Fruit fly (Drosophila melanogaster) whole organism, embryonic: ENCODE data around the gene Root.

Source experiments
- Ada2b ChIP-seq: fragments of 200-800 bp; sonication (Bioruptor generic); IDR thresholded peaks from 2 replicates; pipeline ENCODE4 v1.3.6; 2022; ENCODE audit warnings: missing biosample characterization, missing genetic modification characterization
- Atf3 ChIP-seq: fragments of 200-800 bp; sonication (Bioruptor generic); optimal IDR thresholded peaks from 3 replicates; lab custom pipeline; 2016; ENCODE audit warnings: missing biosample characterization, missing genetic modification characterization
- C15 ChIP-seq: fragments of 200-800 bp; sonication (Bioruptor generic); IDR thresholded peaks from 3 replicates; pipeline ENCODE4 v1.3.6; 2022; ENCODE audit warnings: missing biosample characterization, missing genetic modification characterization
- CG10267 ChIP-seq: fragments of 200-800 bp; sonication (Bioruptor generic); optimal IDR thresholded peaks from 2 replicates; lab custom pipeline; 2018; ENCODE audit warnings: missing biosample characterization, mild to moderate bottlenecking, missing genetic modification characterization, moderate library complexity
- CG10274 ChIP-seq: fragments of 200-800 bp; sonication (Bioruptor generic); optimal IDR thresholded peaks from 3 replicates; lab custom pipeline; 2017; ENCODE audit warnings: missing biosample characterization, mild to moderate bottlenecking, missing genetic modification characterization
- CG1233 ChIP-seq: fragments of 200-800 bp; sonication (Bioruptor generic); optimal IDR thresholded peaks from 4 replicates; lab custom pipeline; 2018; ENCODE audit warnings: missing biosample characterization, mild to moderate bottlenecking, missing genetic modification characterization
- CG12659 ChIP-seq: fragments of 200-800 bp; sonication (Bioruptor generic); optimal IDR thresholded peaks from 3 replicates; lab custom pipeline; 2017; ENCODE audit warnings: mild to moderate bottlenecking, missing biosample characterization, missing genetic modification reagents, missing genetic modification characterization
- CG13287 ChIP-seq: fragments of 200-800 bp; sonication (Bioruptor generic); IDR thresholded peaks from 2 replicates; pipeline ENCODE4 v1.3.6; 2022; ENCODE audit warnings: missing biosample characterization, missing genetic modification characterization; ENCODE audit not compliant: partially characterized antibody
- CG13894 ChIP-seq: fragments of 200-800 bp; sonication (Bioruptor generic); optimal IDR thresholded peaks from 3 replicates; lab custom pipeline; 2018; ENCODE audit warnings: missing biosample characterization, mild to moderate bottlenecking, missing genetic modification characterization, moderate library complexity
- CG14710 ChIP-seq: fragments of 200-800 bp; sonication (Bioruptor generic); optimal IDR thresholded peaks from 3 replicates; lab custom pipeline; 2019; ENCODE audit warnings: missing biosample characterization, mild to moderate bottlenecking, missing genetic modification characterization, moderate library complexity
- CG16815 ChIP-seq: fragments of 200-800 bp; sonication (Bioruptor generic); optimal IDR thresholded peaks from 3 replicates; lab custom pipeline; 2017; ENCODE audit warnings: missing biosample characterization, mild to moderate bottlenecking, missing genetic modification characterization
- CG18599 ChIP-seq: fragments of 200-800 bp; sonication (Bioruptor generic); optimal IDR thresholded peaks from 3 replicates; lab custom pipeline; 2017; ENCODE audit warnings: missing biosample characterization, missing genetic modification characterization, mild to moderate bottlenecking, moderate library complexity, missing genetic modification reagents
- CG2202 ChIP-seq: fragments of 200-800 bp; sonication (Bioruptor generic); optimal IDR thresholded peaks from 2 replicates; lab custom pipeline; 2018; ENCODE audit warnings: missing biosample characterization, mild to moderate bottlenecking, missing genetic modification characterization
- CG32532 ChIP-seq: fragments of 200-800 bp; sonication (Bioruptor generic); IDR thresholded peaks from 2 replicates; pipeline ENCODE4 v1.3.6; 2022; ENCODE audit warnings: missing biosample characterization, missing genetic modification characterization
- CG3726 ChIP-seq: fragments of 200-800 bp; sonication (Bioruptor generic); IDR thresholded peaks from 3 replicates; pipeline ENCODE4, ENCODE4 v1.3.6; 2022; ENCODE audit warnings: missing biosample characterization, missing genetic modification characterization
- CG4424 ChIP-seq: fragments of 200-800 bp; sonication (Bioruptor generic); optimal IDR thresholded peaks from 3 replicates; lab custom pipeline; 2016; ENCODE audit warnings: missing biosample characterization, missing genetic modification characterization
- CG4730 ChIP-seq: fragments of 200-800 bp; sonication (Bioruptor generic); IDR thresholded peaks from 2 replicates; pipeline ENCODE4 v1.3.6; 2022; ENCODE audit warnings: missing biosample characterization, missing genetic modification characterization
- CG4820 ChIP-seq: fragments of 200-800 bp; sonication (Bioruptor generic); optimal IDR thresholded peaks from 3 replicates; lab custom pipeline; 2016; ENCODE audit warnings: missing biosample characterization, missing genetic modification characterization
- CG7928 ChIP-seq: fragments of 200-800 bp; sonication (Bioruptor generic); optimal IDR thresholded peaks from 2 replicates; lab custom pipeline; 2017; ENCODE audit warnings: missing biosample characterization, mild to moderate bottlenecking, missing genetic modification characterization
- CG8388 ChIP-seq: fragments of 200-800 bp; sonication (Bioruptor generic); optimal IDR thresholded peaks from 2 replicates; lab custom pipeline; 2019; ENCODE audit warnings: missing biosample characterization, mild to moderate bottlenecking, missing genetic modification characterization, moderate library complexity
- CG9932 ChIP-seq: fragments of 200-800 bp; sonication (Bioruptor generic); IDR thresholded peaks from 2 replicates; pipeline ENCODE4 v1.3.6; 2022; ENCODE audit warnings: missing biosample characterization, missing genetic modification characterization
- Drgx ChIP-seq: fragments of 200-800 bp; sonication (Bioruptor generic); IDR thresholded peaks from 2 replicates; pipeline ENCODE4 v1.3.6; 2022; ENCODE audit warnings: missing biosample characterization, missing genetic modification characterization
- Hr3 ChIP-seq: fragments of 200-800 bp; sonication (Bioruptor generic); optimal IDR thresholded peaks from 3 replicates; lab custom pipeline; 2016; ENCODE audit warnings: missing biosample characterization, missing genetic modification characterization
- Mes4 ChIP-seq: fragments of 200-800 bp; sonication (Bioruptor generic); optimal IDR thresholded peaks from 2 replicates; lab custom pipeline; 2016; ENCODE audit warnings: missing biosample characterization, missing genetic modification characterization
- Neu2 ChIP-seq: fragments of 200-800 bp; sonication (Bioruptor generic); optimal IDR thresholded peaks from 3 replicates; lab custom pipeline; 2016; ENCODE audit warnings: missing biosample characterization, missing genetic modification characterization, borderline replicate concordance
- Oaz ChIP-seq: fragments of 200-800 bp; sonication (Bioruptor generic); IDR thresholded peaks from 2 replicates; pipeline ENCODE4 v1.3.6; 2022; ENCODE audit warnings: missing biosample characterization, missing genetic modification characterization
- PHDP ChIP-seq: fragments of 200-800 bp; sonication (Bioruptor generic); optimal IDR thresholded peaks from 3 replicates; lab custom pipeline; 2018; ENCODE audit warnings: missing biosample characterization, mild to moderate bottlenecking, missing genetic modification characterization, moderate library complexity
- Sry-β ChIP-seq: fragments of 200-800 bp; sonication (Bioruptor generic); optimal IDR thresholded peaks from 2 replicates; lab custom pipeline; 2018; ENCODE audit warnings: missing biosample characterization, mild to moderate bottlenecking, missing genetic modification characterization, moderate library complexity
- br ChIP-seq: fragments of >200 bp; optimal IDR thresholded peaks from 2 replicates; lab custom pipeline; 2017
- chif ChIP-seq, 2 experiments: fragments of 200-800 bp; sonication (Bioruptor generic); optimal IDR thresholded peaks; 3 replicates each; lab custom pipeline; 2016; ENCODE audit warnings: missing biosample characterization in 2 of 2, missing genetic modification characterization in 2 of 2
- crp ChIP-seq, 2 experiments: fragments of 200-800 bp; sonication (Bioruptor generic); optimal IDR thresholded peaks; 2 replicates in 1 of 2; 3 replicates in 1 of 2; lab custom pipeline; 2017; ENCODE audit warnings: missing biosample characterization in 2 of 2, missing genetic modification characterization in 2 of 2, mild to moderate bottlenecking in 1 of 2, moderate library complexity in 1 of 2
- cwo ChIP-seq: fragments of 200-800 bp; sonication (Bioruptor generic); optimal IDR thresholded peaks from 3 replicates; lab custom pipeline; 2017; ENCODE audit warnings: missing biosample characterization, missing genetic modification characterization, mild to moderate bottlenecking, moderate library complexity, missing genetic modification reagents
- da ChIP-seq: fragments of 200-800 bp; sonication (Bioruptor generic); optimal IDR thresholded peaks from 2 replicates; lab custom pipeline; 2016; ENCODE audit warnings: missing biosample characterization, missing genetic modification characterization
- dan ChIP-seq: fragments of 200-800 bp; sonication (Bioruptor generic); IDR thresholded peaks from 2 replicates; pipeline ENCODE4 v1.3.6; 2022; ENCODE audit warnings: missing biosample characterization, missing genetic modification characterization
- dimm ChIP-seq: fragments of 200-800 bp; sonication (Bioruptor generic); IDR thresholded peaks from 2 replicates; pipeline ENCODE4 v1.3.6; 2022; ENCODE audit warnings: missing biosample characterization, missing genetic modification characterization
- disco-r ChIP-seq: fragments of 200-800 bp; sonication (Bioruptor generic); optimal IDR thresholded peaks from 2 replicates; lab custom pipeline; 2016; ENCODE audit warnings: missing biosample characterization, missing genetic modification characterization
- dpn ChIP-seq, 2 experiments: fragments of 200-800 bp; sonication (Bioruptor generic); optimal IDR thresholded peaks; 3 replicates each; lab custom pipeline; 2016; ENCODE audit warnings: missing biosample characterization in 2 of 2, missing genetic modification characterization in 2 of 2
- ewg ChIP-seq: fragments of 200-800 bp; sonication (Bioruptor generic); optimal IDR thresholded peaks from 3 replicates; lab custom pipeline; 2017; ENCODE audit warnings: mild to moderate bottlenecking, missing biosample characterization, missing genetic modification reagents, missing genetic modification characterization
- knrl ChIP-seq: fragments of 200-800 bp; sonication (Bioruptor generic); IDR thresholded peaks from 3 replicates; pipeline ENCODE4 v1.3.6; 2022; ENCODE audit warnings: missing biosample characterization, missing genetic modification characterization; ENCODE audit not compliant: partially characterized antibody
- lab ChIP-seq: fragments of 200-800 bp; sonication (Bioruptor generic); optimal IDR thresholded peaks from 3 replicates; lab custom pipeline; 2017; ENCODE audit warnings: missing biosample characterization, missing genetic modification characterization, mild to moderate bottlenecking, moderate library complexity, missing genetic modification reagents
- mam ChIP-seq: fragments of 200-800 bp; sonication (Bioruptor generic); optimal IDR thresholded peaks from 3 replicates; lab custom pipeline; 2016; ENCODE audit warnings: missing biosample characterization, missing genetic modification characterization
- pita ChIP-seq: fragments of 200-800 bp; sonication (Bioruptor generic); optimal IDR thresholded peaks from 2 replicates; lab custom pipeline; 2017; ENCODE audit warnings: missing biosample characterization, mild to moderate bottlenecking, missing genetic modification characterization
- schlank ChIP-seq: fragments of 200-800 bp; sonication (Bioruptor generic); optimal IDR thresholded peaks from 2 replicates; lab custom pipeline; 2018; ENCODE audit warnings: missing biosample characterization, mild to moderate bottlenecking, missing genetic modification characterization
- stwl ChIP-seq: fragments of 200-800 bp; sonication (Bioruptor generic); optimal IDR thresholded peaks from 3 replicates; lab custom pipeline; 2018; ENCODE audit warnings: missing biosample characterization, mild to moderate bottlenecking, missing genetic modification characterization, moderate library complexity
- tap ChIP-seq: fragments of 200-800 bp; optimal IDR thresholded peaks from 3 replicates; lab custom pipeline; 2019; ENCODE audit warnings: missing biosample characterization, mild to moderate bottlenecking, missing genetic modification characterization, moderate library complexity
- tin ChIP-seq: fragments of 200-800 bp; sonication (Bioruptor generic); optimal IDR thresholded peaks from 3 replicates; lab custom pipeline; 2016; ENCODE audit warnings: missing biosample characterization, missing genetic modification characterization
- tio ChIP-seq: fragments of 200-800 bp; sonication (Bioruptor generic); optimal IDR thresholded peaks from 2 replicates; lab custom pipeline; 2017; ENCODE audit warnings: missing biosample characterization, missing genetic modification characterization, inconsistent platforms
- tna ChIP-seq: fragments of 200-800 bp; sonication (Bioruptor generic); IDR thresholded peaks from 2 replicates; pipeline ENCODE4 v1.3.6; 2022; ENCODE audit warnings: missing biosample characterization, missing genetic modification characterization; ENCODE audit not compliant: partially characterized antibody
- toy ChIP-seq: fragments of 200-800 bp; sonication (Bioruptor generic); IDR thresholded peaks from 2 replicates; pipeline ENCODE4 v1.3.6; 2022; ENCODE audit warnings: missing biosample characterization, missing genetic modification characterization
- trem ChIP-seq: fragments of 200-800 bp; optimal IDR thresholded peaks from 3 replicates; lab custom pipeline; 2019; ENCODE audit warnings: missing biosample characterization, mild to moderate bottlenecking, missing genetic modification characterization, moderate library complexity

The Root gene

DNA sequence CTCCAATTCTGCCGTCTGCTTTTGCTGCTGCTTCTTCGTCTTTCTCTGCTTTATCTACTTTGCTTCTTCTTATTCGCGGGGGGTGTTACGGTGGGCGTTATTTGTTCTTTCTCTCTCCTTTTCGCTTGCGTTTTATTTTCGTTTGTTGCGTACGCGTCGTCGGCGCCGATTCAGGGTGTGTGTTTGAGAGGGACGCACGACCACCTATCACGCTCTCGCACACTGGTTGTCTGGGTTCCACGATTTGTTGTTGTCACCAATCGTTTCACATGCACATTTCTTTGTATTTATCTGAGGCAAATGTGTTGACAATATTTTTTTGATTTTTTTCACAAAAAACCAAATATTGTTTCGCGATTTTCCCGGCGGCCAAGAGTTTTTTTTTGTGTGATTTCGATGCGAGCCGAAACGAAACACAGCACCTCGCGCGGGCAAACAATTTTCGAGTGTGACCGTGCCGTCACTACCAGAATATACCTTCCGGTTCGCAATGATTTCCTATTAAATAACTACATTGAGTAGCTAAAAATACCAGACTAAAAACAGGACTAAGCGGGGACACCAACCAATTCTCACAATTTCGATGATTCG is 7.7 kb upstream of the Root start, which contains the start of gene Syx1A (continued):
- TF ChIP-seq CG10274 (GFP tag; lab: Kevin White, UChicago) = no peak
- TF ChIP-seq da = no peak
- TF ChIP-seq CG13287 (GFP tag; lab: Robert Waterston, UW) = no peak
- TF ChIP-seq Drgx (GFP tag; lab: Robert Waterston, UW) = no peak
- no peak for TF ChIP-seq disco-r (GFP tag; lab: Kevin White, UChicago)
- TF ChIP-seq ewg (GFP tag; lab: Kevin White, UChicago) = peak; percentile 10
- no peak for TF ChIP-seq CG3726
- no peak for TF ChIP-seq CG4820 (GFP tag; lab: Kevin White, UChicago)
- no peak for TF ChIP-seq tna (GFP tag; lab: Robert Waterston, UW)
- TF ChIP-seq crp (GFP tag; optimal IDR thresholded peaks at IDR 0.05; lab: Kevin White, UChicago) = no peak
- no peak for TF ChIP-seq CG7928 (GFP tag; lab: Kevin White, UChicago)
- TF ChIP-seq CG18599 (GFP tag; lab: Kevin White, UChicago) = peak; percentile 47
- TF ChIP-seq CG9932 (GFP tag; lab: Robert Waterston, UW) = no peak
- peak; percentile 60 for TF ChIP-seq CG12659
- no peak for TF ChIP-seq chif (GFP tag; optimal IDR thresholded peaks at IDR 0.05; lab: Kevin White, UChicago)
- TF ChIP-seq CG2202 (tag; lab: Kevin White, UChicago) = peak; percentile 11
- no peak for TF ChIP-seq Hr3 (GFP tag; lab: Kevin White, UChicago)
- peak in 1 of 2 experiments; percentile 6 for TF ChIP-seq dpn (GFP tag; optimal IDR thresholded peaks at IDR 0.05; lab: Kevin White, UChicago)
- TF ChIP-seq Oaz (GFP tag; lab: Robert Waterston, UW) = no peak
- no peak for TF ChIP-seq dimm (GFP tag; lab: Robert Waterston, UW)
- TF ChIP-seq dan (GFP tag; lab: Robert Waterston, UW) = no peak
- TF ChIP-seq cwo (GFP tag; lab: Kevin White, UChicago) = peak; percentile 26
- TF ChIP-seq tio = no peak
- TF ChIP-seq schlank (tag; lab: Kevin White, UChicago) = no peak
- TF ChIP-seq br (lab: Kevin White, UChicago) = no peak
- no peak for TF ChIP-seq CG8388
- peak; percentile 70 for TF ChIP-seq pita (GFP tag; lab: Kevin White, UChicago)
- TF ChIP-seq Atf3 (GFP tag; lab: Kevin White, UChicago) = no peak
- no peak for TF ChIP-seq CG16815 (GFP tag; lab: Kevin White, UChicago)
- peak; percentile 23 for TF ChIP-seq CG10267 (tag; lab: Kevin White, UChicago)
- peak; percentile 44 for TF ChIP-seq stwl (tag; lab: Kevin White, UChicago)
- no peak for TF ChIP-seq Sry-β (GFP tag; lab: Kevin White, UChicago)
- TF ChIP-seq Ada2b (GFP tag; lab: Robert Waterston, UW) = no peak
- no peak for TF ChIP-seq CG32532 (GFP tag; lab: Robert Waterston, UW)
- TF ChIP-seq CG14710 (tag; lab: Kevin White, UChicago) = peak; percentile 27
- TF ChIP-seq C15 (GFP tag; lab: Robert Waterston, UW) = no peak
- no peak for TF ChIP-seq Neu2
- TF ChIP-seq knrl (GFP tag; lab: Robert Waterston, UW) = no peak
- peak; percentile 73 for TF ChIP-seq trem (tag; lab: Kevin White, UChicago)
- no peak for TF ChIP-seq CG4424 (GFP tag; lab: Kevin White, UChicago)
- TF ChIP-seq lab (GFP tag; lab: Kevin White, UChicago) = peak; percentile 65
- TF ChIP-seq CG1233 (GFP tag; lab: Kevin White, UChicago) = peak; percentile 11
- no peak for TF ChIP-seq CG13894 (tag; lab: Kevin White, UChicago)
- no peak for TF ChIP-seq toy (GFP tag; lab: Robert Waterston, UW)
- TF ChIP-seq tin (GFP tag; lab: Kevin White, UChicago) = no peak
- peak; percentile 33 for TF ChIP-seq PHDP (tag; lab: Kevin White, UChicago)
- no peak for TF ChIP-seq Mes4 (GFP tag; lab: Kevin White, UChicago)
- peak; percentile 32 for TF ChIP-seq tap (tag; lab: Kevin White, UChicago)
- no peak for TF ChIP-seq mam (GFP tag; lab: Kevin White, UChicago)
- TF ChIP-seq CG4730 (GFP tag; lab: Robert Waterston, UW) = no peak
